Fruit fly (Drosophila melanogaster) whole organism, embryonic: ENCODE results near the gene Osi9.

Experiments used
- ATbp ChIP-seq: fragments of 200-800 bp; sonication (Bioruptor generic); optimal IDR thresholded peaks from 2 replicates; lab custom pipeline; 2017; ENCODE audit warnings: missing biosample characterization, mild to moderate bottlenecking, missing genetic modification characterization, missing genetic modification reagents
- Abd-B ChIP-seq: fragments of 200-800 bp; sonication (Bioruptor generic); optimal IDR thresholded peaks from 2 replicates; lab custom pipeline; 2018; ENCODE audit warnings: missing biosample characterization, mild to moderate bottlenecking, missing genetic modification characterization, moderate library complexity
- Asciz ChIP-seq: fragments of 200-800 bp; sonication (Bioruptor generic); optimal IDR thresholded peaks from 2 replicates; lab custom pipeline; 2017; ENCODE audit warnings: missing biosample characterization, mild to moderate bottlenecking, missing genetic modification characterization, missing genetic modification reagents
- Blimp-1 ChIP-seq: fragments of 200-800 bp; sonication (Bioruptor generic); optimal IDR thresholded peaks from 3 replicates; lab custom pipeline; 2018; ENCODE audit warnings: missing biosample characterization, missing genetic modification characterization, mild to moderate bottlenecking, moderate library complexity, missing genetic modification reagents
- CG10431 ChIP-seq: fragments of 200-800 bp; sonication (Bioruptor generic); optimal IDR thresholded peaks from 3 replicates; lab custom pipeline; 2018; ENCODE audit warnings: missing biosample characterization, mild to moderate bottlenecking, missing genetic modification characterization
- CG11093 ChIP-seq: fragments of 200-800 bp; sonication (Bioruptor generic); IDR thresholded peaks from 3 replicates; pipeline ENCODE4 v1.3.6; 2022; ENCODE audit warnings: missing biosample characterization, missing genetic modification characterization
- CG11504 ChIP-seq: fragments of 200-800 bp; sonication (Bioruptor generic); optimal IDR thresholded peaks from 3 replicates; lab custom pipeline; 2019; ENCODE audit warnings: missing biosample characterization, mild to moderate bottlenecking, missing genetic modification characterization, moderate library complexity
- CG12659 ChIP-seq: fragments of 200-800 bp; sonication (Bioruptor generic); optimal IDR thresholded peaks from 3 replicates; lab custom pipeline; 2017; ENCODE audit warnings: mild to moderate bottlenecking, missing biosample characterization, missing genetic modification reagents, missing genetic modification characterization
- CG1603 ChIP-seq: fragments of 200-800 bp; sonication (Bioruptor generic); optimal IDR thresholded peaks from 2 replicates; lab custom pipeline; 2019; ENCODE audit warnings: missing biosample characterization, mild to moderate bottlenecking, missing genetic modification characterization, moderate library complexity
- CG18262 ChIP-seq: fragments of 200-800 bp; optimal IDR thresholded peaks from 3 replicates; lab custom pipeline; 2019; ENCODE audit warnings: missing biosample characterization, mild to moderate bottlenecking, missing genetic modification characterization, moderate library complexity
- CG2116 ChIP-seq: fragments of 200-800 bp; sonication (Bioruptor generic); optimal IDR thresholded peaks from 3 replicates; lab custom pipeline; 2018; ENCODE audit warnings: missing biosample characterization, mild to moderate bottlenecking, missing genetic modification characterization
- CG2678 ChIP-seq: fragments of 200-800 bp; sonication (Bioruptor generic); optimal IDR thresholded peaks from 3 replicates; lab custom pipeline; 2019; ENCODE audit warnings: missing biosample characterization, mild to moderate bottlenecking, missing genetic modification characterization, moderate library complexity
- CG30403 ChIP-seq: fragments of 200-800 bp; sonication (Bioruptor generic); optimal IDR thresholded peaks from 3 replicates; lab custom pipeline; 2016; ENCODE audit warnings: missing biosample characterization, missing genetic modification characterization
- CG31441 ChIP-seq: fragments of 200-800 bp; sonication (Bioruptor generic); IDR thresholded peaks from 2 replicates; pipeline ENCODE4 v1.3.6; 2022; ENCODE audit warnings: missing biosample characterization, missing genetic modification characterization
- CG33557 ChIP-seq: fragments of 200-800 bp; sonication (Bioruptor generic); optimal IDR thresholded peaks from 2 replicates; lab custom pipeline; 2019; ENCODE audit warnings: missing biosample characterization, mild to moderate bottlenecking, missing genetic modification characterization, moderate library complexity
- CG34224 ChIP-seq: fragments of 200-800 bp; sonication (Bioruptor generic); IDR thresholded peaks from 3 replicates; pipeline ENCODE4 v1.3.6; 2022; ENCODE audit warnings: missing biosample characterization, missing genetic modification characterization; ENCODE audit not compliant: partially characterized antibody
- CG6654 ChIP-seq: fragments of 200-800 bp; sonication (Bioruptor generic); optimal IDR thresholded peaks from 2 replicates; lab custom pipeline; 2017; ENCODE audit warnings: missing biosample characterization, mild to moderate bottlenecking, missing genetic modification characterization
- CG7839 ChIP-seq: fragments of 200-800 bp; sonication (Bioruptor generic); optimal IDR thresholded peaks from 3 replicates; lab custom pipeline; 2018; ENCODE audit warnings: missing biosample characterization, mild to moderate bottlenecking, missing genetic modification characterization, moderate library complexity
- CG8924 ChIP-seq: fragments of 200-800 bp; optimal IDR thresholded peaks from 3 replicates; lab custom pipeline; 2019; ENCODE audit warnings: missing biosample characterization, mild to moderate bottlenecking, missing genetic modification characterization, moderate library complexity
- Dfd ChIP-seq, 2 experiments: fragments of >200 bp; optimal IDR thresholded peaks; 2 replicates each; lab custom pipeline; 2017; ENCODE audit warnings: missing biosample characterization in 2 of 2, missing genetic modification characterization in 2 of 2
- Dip2 ChIP-seq: fragments of 200-800 bp; sonication (Bioruptor generic); IDR thresholded peaks from 2 replicates; pipeline ENCODE4 v1.3.6; 2022; ENCODE audit warnings: missing biosample characterization, missing genetic modification characterization
- Dp ChIP-seq: fragments of 200-800 bp; sonication (Bioruptor generic); optimal IDR thresholded peaks from 2 replicates; lab custom pipeline; 2018; ENCODE audit warnings: missing biosample characterization, mild to moderate bottlenecking, missing genetic modification characterization, moderate library complexity
- Eip74EF ChIP-seq, 2 experiments: fragments of 200-800 bp in 1 of 2; fragments of >200 bp in 1 of 2; sonication (Bioruptor generic) in 1 of 2; optimal IDR thresholded peaks; 2 replicates each; lab custom pipeline; 2017 to 2019; ENCODE audit warnings: missing biosample characterization in 2 of 2, missing genetic modification characterization in 2 of 2, mild to moderate bottlenecking in 1 of 2, moderate library complexity in 1 of 2
- Ets97D ChIP-seq: fragments of 200-800 bp; sonication (Bioruptor generic); optimal IDR thresholded peaks from 3 replicates; lab custom pipeline; 2016; ENCODE audit warnings: missing biosample characterization, missing genetic modification characterization
- Fer3 ChIP-seq: fragments of 200-800 bp; sonication (Bioruptor generic); optimal IDR thresholded peaks from 2 replicates; lab custom pipeline; 2018; ENCODE audit warnings: missing biosample characterization, mild to moderate bottlenecking, missing genetic modification characterization, moderate library complexity
- HLH54F ChIP-seq: fragments of 200-800 bp; sonication (Bioruptor generic); optimal IDR thresholded peaks from 3 replicates; lab custom pipeline; 2016; ENCODE audit warnings: missing biosample characterization, missing genetic modification characterization
- Hr51 ChIP-seq, 2 experiments: fragments of 200-800 bp; sonication (Bioruptor generic); optimal IDR thresholded peaks; 2 replicates in 1 of 2; 3 replicates in 1 of 2; lab custom pipeline; 2016 to 2018; ENCODE audit warnings: missing biosample characterization in 2 of 2, missing genetic modification characterization in 2 of 2, mild to moderate bottlenecking in 1 of 2, moderate library complexity in 1 of 2
- Med ChIP-seq: fragments of 200-800 bp; sonication (Bioruptor generic); peaks from one replicate; lab custom pipeline; 2016; ENCODE audit warnings: missing biosample characterization, missing genetic modification characterization, mild to moderate bottlenecking, inconsistent platforms, moderate library complexity
- Oli ChIP-seq: fragments of 200-800 bp; sonication (Bioruptor generic); optimal IDR thresholded peaks from 2 replicates; lab custom pipeline; 2018; ENCODE audit warnings: missing biosample characterization, mild to moderate bottlenecking, missing genetic modification characterization, moderate library complexity
- Sox100B ChIP-seq: fragments of 200-800 bp; sonication (Bioruptor generic); optimal IDR thresholded peaks from 3 replicates; lab custom pipeline; 2018; ENCODE audit warnings: missing biosample characterization, mild to moderate bottlenecking, missing genetic modification characterization
- Sox102F ChIP-seq: fragments of 200-800 bp; sonication (Bioruptor generic); optimal IDR thresholded peaks from 2 replicates; lab custom pipeline; 2018; ENCODE audit warnings: missing biosample characterization, mild to moderate bottlenecking, missing genetic modification characterization, moderate library complexity
- Ssrp ChIP-seq: fragments of 200-800 bp; sonication (Bioruptor generic); optimal IDR thresholded peaks from 2 replicates; lab custom pipeline; 2018; ENCODE audit warnings: missing biosample characterization, mild to moderate bottlenecking, missing genetic modification characterization, moderate library complexity
- abd-A ChIP-seq: fragments of 200-800 bp; sonication (Bioruptor generic); optimal IDR thresholded peaks from 3 replicates; lab custom pipeline; 2019; ENCODE audit warnings: missing biosample characterization, mild to moderate bottlenecking, missing genetic modification characterization, moderate library complexity
- bbx ChIP-seq: fragments of 200-800 bp; sonication (Bioruptor generic); IDR thresholded peaks from 2 replicates; pipeline ENCODE4 v1.3.6; 2022; ENCODE audit warnings: missing biosample characterization, missing genetic modification characterization; ENCODE audit not compliant: partially characterized antibody
- ewg ChIP-seq: fragments of 200-800 bp; sonication (Bioruptor generic); optimal IDR thresholded peaks from 3 replicates; lab custom pipeline; 2017; ENCODE audit warnings: mild to moderate bottlenecking, missing biosample characterization, missing genetic modification reagents, missing genetic modification characterization
- fd96Cb ChIP-seq: fragments of 200-800 bp; sonication (Bioruptor generic); optimal IDR thresholded peaks from 2 replicates; lab custom pipeline; 2018; ENCODE audit warnings: missing biosample characterization, mild to moderate bottlenecking, missing genetic modification characterization, moderate library complexity
- gem ChIP-seq: fragments of 200-800 bp; sonication (Bioruptor generic); optimal IDR thresholded peaks from 2 replicates; lab custom pipeline; 2019; ENCODE audit warnings: missing biosample characterization, mild to moderate bottlenecking, missing genetic modification characterization, moderate library complexity
- nmo ChIP-seq: fragments of 200-800 bp; sonication (Bioruptor generic); optimal IDR thresholded peaks from 2 replicates; lab custom pipeline; 2018; ENCODE audit warnings: missing biosample characterization, mild to moderate bottlenecking, missing genetic modification characterization, moderate library complexity
- phol ChIP-seq: fragments of 200-800 bp; sonication (Bioruptor generic); optimal IDR thresholded peaks from 3 replicates; lab custom pipeline; 2018; ENCODE audit warnings: missing biosample characterization, mild to moderate bottlenecking, missing genetic modification characterization, moderate library complexity
- pnt ChIP-seq: fragments of 200-800 bp; sonication (Bioruptor generic); optimal IDR thresholded peaks from 3 replicates; lab custom pipeline; 2016; ENCODE audit warnings: missing biosample characterization, missing genetic modification characterization
- row ChIP-seq: fragments of 200-800 bp; sonication (Bioruptor generic); IDR thresholded peaks from 3 replicates; pipeline ENCODE4 v1.3.6; 2022; ENCODE audit warnings: missing biosample characterization, missing genetic modification characterization
- schlank ChIP-seq: fragments of 200-800 bp; sonication (Bioruptor generic); optimal IDR thresholded peaks from 2 replicates; lab custom pipeline; 2018; ENCODE audit warnings: missing biosample characterization, mild to moderate bottlenecking, missing genetic modification characterization
- sens ChIP-seq: fragments of 200-800 bp; sonication (Bioruptor generic); peaks from one replicate; lab custom pipeline; 2016; ENCODE audit warnings: missing biosample characterization, missing genetic modification characterization
- so ChIP-seq: fragments of 200-800 bp; sonication (Bioruptor generic); IDR thresholded peaks from 3 replicates; pipeline ENCODE4 v1.3.6; 2022; ENCODE audit warnings: missing biosample characterization, missing genetic modification characterization
- tap ChIP-seq: fragments of 200-800 bp; optimal IDR thresholded peaks from 3 replicates; lab custom pipeline; 2019; ENCODE audit warnings: missing biosample characterization, mild to moderate bottlenecking, missing genetic modification characterization, moderate library complexity
- unpg ChIP-seq: fragments of 200-800 bp; sonication (Bioruptor generic); optimal IDR thresholded peaks from 3 replicates; lab custom pipeline; 2018; ENCODE audit warnings: missing biosample characterization, mild to moderate bottlenecking, missing genetic modification characterization, moderate library complexity
- vvl ChIP-seq: fragments of 200-800 bp; sonication (Bioruptor generic); IDR thresholded peaks from 2 replicates; pipeline ENCODE4 v1.3.6; 2022; ENCODE audit warnings: missing biosample characterization, missing genetic modification characterization
- wek ChIP-seq: fragments of 200-800 bp; sonication (Bioruptor generic); optimal IDR thresholded peaks from 3 replicates; lab custom pipeline; 2018; ENCODE audit warnings: missing biosample characterization, mild to moderate bottlenecking, missing genetic modification characterization, moderate library complexity
- zen ChIP-seq: fragments of 200-800 bp; sonication (Bioruptor generic); optimal IDR thresholded peaks from 3 replicates; lab custom pipeline; 2018; ENCODE audit warnings: missing biosample characterization, mild to moderate bottlenecking, missing genetic modification characterization, moderate library complexity

The Osi9 gene

DNA sequence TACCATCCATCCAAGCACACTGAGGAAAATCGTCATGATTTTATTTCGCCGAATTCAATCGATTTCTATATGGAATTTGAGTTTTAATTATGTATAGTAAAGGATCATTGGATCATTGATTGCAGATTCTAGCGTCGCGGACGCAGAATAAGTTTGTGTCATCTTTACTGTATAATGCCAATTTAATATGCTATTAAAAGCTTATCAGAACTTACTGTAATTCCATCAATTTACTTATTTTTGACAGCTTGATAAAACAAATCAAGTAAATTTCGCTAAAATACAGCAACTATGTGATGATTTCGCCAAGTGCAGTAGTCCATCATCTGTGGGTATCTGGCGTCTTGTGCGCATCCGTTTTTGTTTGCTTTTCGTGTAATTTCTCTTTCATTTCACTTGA lies 26.9 kb upstream of the Osi9 start:
- TF ChIP-seq gem (tag; lab: Kevin White, UChicago) (peak; percentile 48), Med (GFP tag; lab: Kevin White, UChicago) (peak; percentile 43), CG8924 (no peak), Ets97D (GFP tag; lab: Kevin White, UChicago) (no peak), schlank (tag; lab: Kevin White, UChicago) (no peak), abd-A (tag; lab: Kevin White, UChicago) (no peak), CG2678 (tag; lab: Kevin White, UChicago) (peak; percentile 30), CG7839 (peak; percentile 5), ewg (peak; percentile 5), pnt (no peak), CG34224 (GFP tag; lab: Robert Waterston, UW) (no peak), CG18262 (tag; lab: Kevin White, UChicago) (peak; percentile 19), ATbp (GFP tag; lab: Kevin White, UChicago) (peak; percentile 9), row (GFP tag; lab: Robert Waterston, UW) (0 out of 3 replicates have a peak, but pooled peaks have one; percentile 8), Hr51 (GFP tag; optimal IDR thresholded peaks at IDR 0.05; lab: Kevin White, UChicago) (peak in 1 of 2 experiments; percentile 37), CG1603 (tag; lab: Kevin White, UChicago) (peak; percentile 32), CG2116 (GFP tag; lab: Kevin White, UChicago) (no peak), Sox100B (GFP tag; lab: Kevin White, UChicago) (peak; percentile 44), so (no peak), wek (GFP tag; lab: Kevin White, UChicago) (no peak), fd96Cb (tag; lab: Kevin White, UChicago) (peak; percentile 21), zen (tag; lab: Kevin White, UChicago) (no peak), Blimp-1 (GFP tag; lab: Kevin White, UChicago) (peak; percentile 6), vvl (GFP tag; lab: Robert Waterston, UW) (no peak), Asciz (GFP tag; lab: Kevin White, UChicago) (peak; percentile 20), tap (tag; lab: Kevin White, UChicago) (peak; percentile 32), HLH54F (GFP tag; lab: Kevin White, UChicago) (no peak), Sox102F (GFP tag; lab: Kevin White, UChicago) (peak; percentile 52), Dp (GFP tag; lab: Kevin White, UChicago) (no peak), CG11093 (GFP tag; lab: Robert Waterston, UW) (no peak), Eip74EF (GFP tag; optimal IDR thresholded peaks at IDR 0.05; lab: Kevin White, UChicago) (peak in 1 of 2 experiments; percentile 11), Oli (tag; lab: Kevin White, UChicago) (peak; percentile 18), Fer3 (tag; lab: Kevin White, UChicago) (no peak), phol (tag; lab: Kevin White, UChicago) (peak; percentile 44), sens (GFP tag; lab: Kevin White, UChicago) (peak; percentile 80), CG30403 (GFP tag; lab: Kevin White, UChicago) (no peak), Dip2 (GFP tag; lab: Robert Waterston, UW) (no peak), CG10431 (GFP tag; lab: Kevin White, UChicago) (no peak), CG11504 (tag; lab: Kevin White, UChicago) (peak; percentile 63), CG33557 (GFP tag; lab: Kevin White, UChicago) (no peak), Dfd (GFP tag; optimal IDR thresholded peaks at IDR 0.05; lab: Kevin White, UChicago) (no peak), Abd-B (GFP tag; lab: Kevin White, UChicago) (no peak), nmo (peak; percentile 15), CG12659 (no peak), CG31441 (GFP tag; lab: Robert Waterston, UW) (peak; percentile 42; the same call in 1 of the 2 replicates), bbx (GFP tag; lab: Robert Waterston, UW) (no peak), unpg (GFP tag; lab: Kevin White, UChicago) (no peak), CG6654 (GFP tag; lab: Kevin White, UChicago) (no peak), Ssrp (tag; lab: Kevin White, UChicago) (peak; percentile 5)
